Fruit fly (Drosophila melanogaster): Measurements from ENCODE around the gene CG32365.

- TF ChIP-seq esn (GFP tag; optimal IDR thresholded peaks at IDR 0.05) (no peak), Sox102F (GFP tag; optimal IDR thresholded peaks at IDR 0.05) (no peak), salr (GFP tag; optimal IDR thresholded peaks at IDR 0.05) (no peak), CG4318 (GFP tag; optimal IDR thresholded peaks at IDR 0.05) (no peak), CG6276 (GFP tag; optimal IDR thresholded peaks at IDR 0.05) (no peak), Smox (GFP tag; optimal IDR thresholded peaks at IDR 0.05) (no peak), Ets21C (GFP tag; optimal IDR thresholded peaks at IDR 0.05) (no peak), CG9139 (GFP tag; optimal IDR thresholded peaks at IDR 0.05) (no peak), achi (GFP tag; optimal IDR thresholded peaks at IDR 0.05) (no peak), CG8119 (GFP tag; IDR thresholded peaks at IDR 0.05) (no peak), Eip78C (GFP tag) (peak; percentile 3), CG31627 (GFP tag; optimal IDR thresholded peaks at IDR 0.05) (no peak), eg (GFP tag; IDR thresholded peaks at IDR 0.05) (no peak), topi (GFP tag; optimal IDR thresholded peaks at IDR 0.05) (no peak)
Measured at dm6 chr3L:7829609-7830008, 39.2 kb upstream of the CG32365 start.
